Fruit fly (Drosophila melanogaster) whole organism, embryonic: ENCODE results near the gene CG1951.

Source experiments
- Atf-2 ChIP-seq: fragments of 200-800 bp; sonication (Bioruptor generic); optimal IDR thresholded peaks from 2 replicates; lab custom pipeline; 2016; ENCODE audit warnings: missing biosample characterization, missing genetic modification characterization
- Bdp1 ChIP-seq: fragments of 200-800 bp; sonication (Bioruptor generic); optimal IDR thresholded peaks from 3 replicates; lab custom pipeline; 2016; ENCODE audit warnings: missing biosample characterization, missing genetic modification characterization
- Bgb ChIP-seq: fragments of 200-800 bp; sonication (Bioruptor generic); IDR thresholded peaks from 2 replicates; pipeline ENCODE4 v1.3.6; 2022; ENCODE audit warnings: missing biosample characterization, missing genetic modification characterization; ENCODE audit not compliant: partially characterized antibody
- C15 ChIP-seq: fragments of 200-800 bp; sonication (Bioruptor generic); IDR thresholded peaks from 3 replicates; pipeline ENCODE4 v1.3.6; 2022; ENCODE audit warnings: missing biosample characterization, missing genetic modification characterization
- CG10462 ChIP-seq: fragments of 200-800 bp; sonication (Bioruptor generic); optimal IDR thresholded peaks from 2 replicates; lab custom pipeline; 2016; ENCODE audit warnings: missing biosample characterization, missing genetic modification characterization
- CG12769 ChIP-seq: fragments of 200-800 bp; sonication (Bioruptor generic); optimal IDR thresholded peaks from 2 replicates; lab custom pipeline; 2019; ENCODE audit warnings: missing biosample characterization, mild to moderate bottlenecking, missing genetic modification characterization, moderate library complexity
- CG13775 ChIP-seq: fragments of 200-800 bp; sonication (Bioruptor generic); optimal IDR thresholded peaks from 3 replicates; lab custom pipeline; 2017; ENCODE audit warnings: missing biosample characterization, mild to moderate bottlenecking, missing genetic modification characterization
- CG15073 ChIP-seq: fragments of 200-800 bp; sonication (Bioruptor generic); optimal IDR thresholded peaks from 2 replicates; lab custom pipeline; 2016; ENCODE audit warnings: missing biosample characterization, missing genetic modification characterization
- CG17186 ChIP-seq: fragments of 200-800 bp; sonication (Bioruptor generic); optimal IDR thresholded peaks from 3 replicates; lab custom pipeline; 2017; ENCODE audit warnings: missing biosample characterization, missing genetic modification reagents, missing genetic modification characterization
- CG17568 ChIP-seq: fragments of 200-800 bp; sonication (Bioruptor generic); optimal IDR thresholded peaks from 2 replicates; lab custom pipeline; 2018; ENCODE audit warnings: missing biosample characterization, mild to moderate bottlenecking, missing genetic modification characterization, moderate library complexity
- CG2889 ChIP-seq: fragments of 200-800 bp; sonication (Bioruptor generic); IDR thresholded peaks from 3 replicates; pipeline ENCODE4 v1.3.6; 2022; ENCODE audit warnings: missing biosample characterization, missing genetic modification characterization
- CG4820 ChIP-seq: fragments of 200-800 bp; sonication (Bioruptor generic); optimal IDR thresholded peaks from 3 replicates; lab custom pipeline; 2016; ENCODE audit warnings: missing biosample characterization, missing genetic modification characterization
- CG6654 ChIP-seq: fragments of 200-800 bp; sonication (Bioruptor generic); optimal IDR thresholded peaks from 2 replicates; lab custom pipeline; 2017; ENCODE audit warnings: missing biosample characterization, mild to moderate bottlenecking, missing genetic modification characterization
- CG8478 ChIP-seq: fragments of >200 bp; optimal IDR thresholded peaks from 2 replicates; lab custom pipeline; 2018
- CG8944 ChIP-seq: fragments of 200-800 bp; sonication (Bioruptor generic); optimal IDR thresholded peaks from 3 replicates; lab custom pipeline; 2016; ENCODE audit warnings: missing biosample characterization, missing genetic modification characterization
- CG9609 ChIP-seq: fragments of 200-800 bp; sonication (Bioruptor generic); optimal IDR thresholded peaks from 3 replicates; lab custom pipeline; 2016; ENCODE audit warnings: missing biosample characterization, missing genetic modification characterization
- CG9727 ChIP-seq: fragments of 200-800 bp; sonication (Bioruptor generic); optimal IDR thresholded peaks from 3 replicates; lab custom pipeline; 2017; ENCODE audit warnings: missing biosample characterization, mild to moderate bottlenecking, missing genetic modification characterization
- Dek ChIP-seq: fragments of 200-800 bp; sonication (Bioruptor generic); optimal IDR thresholded peaks from 3 replicates; lab custom pipeline; 2019; ENCODE audit warnings: missing biosample characterization, mild to moderate bottlenecking, missing genetic modification characterization, moderate library complexity
- Drgx ChIP-seq: fragments of 200-800 bp; sonication (Bioruptor generic); IDR thresholded peaks from 2 replicates; pipeline ENCODE4 v1.3.6; 2022; ENCODE audit warnings: missing biosample characterization, missing genetic modification characterization
- Fer3 ChIP-seq: fragments of 200-800 bp; sonication (Bioruptor generic); optimal IDR thresholded peaks from 2 replicates; lab custom pipeline; 2018; ENCODE audit warnings: missing biosample characterization, mild to moderate bottlenecking, missing genetic modification characterization, moderate library complexity
- Gug ChIP-seq: fragments of 200-800 bp; sonication (Bioruptor generic); IDR thresholded peaks from 4 replicates; pipeline ENCODE4 v1.3.6; 2022; ENCODE audit warnings: missing biosample characterization, missing genetic modification characterization
- Hr39 ChIP-seq: fragments of >200 bp; optimal IDR thresholded peaks from 2 replicates; lab custom pipeline; 2017
- NFAT ChIP-seq: fragments of 200-800 bp; sonication (Bioruptor generic); IDR thresholded peaks from 2 replicates; pipeline ENCODE4 v1.3.6; 2022; ENCODE audit warnings: missing biosample characterization, missing genetic modification characterization
- Oaz ChIP-seq: fragments of 200-800 bp; sonication (Bioruptor generic); IDR thresholded peaks from 2 replicates; pipeline ENCODE4 v1.3.6; 2022; ENCODE audit warnings: missing biosample characterization, missing genetic modification characterization
- Oli ChIP-seq: fragments of 200-800 bp; sonication (Bioruptor generic); optimal IDR thresholded peaks from 2 replicates; lab custom pipeline; 2018; ENCODE audit warnings: missing biosample characterization, mild to moderate bottlenecking, missing genetic modification characterization, moderate library complexity
- Rfx ChIP-seq: fragments of 200-800 bp; sonication (Bioruptor generic); IDR thresholded peaks from 2 replicates; pipeline ENCODE4 v1.3.6; 2022; ENCODE audit warnings: missing biosample characterization, missing genetic modification characterization
- Sry-β ChIP-seq: fragments of 200-800 bp; sonication (Bioruptor generic); optimal IDR thresholded peaks from 2 replicates; lab custom pipeline; 2018; ENCODE audit warnings: missing biosample characterization, mild to moderate bottlenecking, missing genetic modification characterization, moderate library complexity
- Xbp1 ChIP-seq: fragments of 200-800 bp; sonication (Bioruptor generic); optimal IDR thresholded peaks from 3 replicates; lab custom pipeline; 2016; ENCODE audit warnings: missing biosample characterization, mild to moderate bottlenecking, missing genetic modification characterization
- amos ChIP-seq: fragments of 200-800 bp; sonication (Bioruptor generic); IDR thresholded peaks from 2 replicates; pipeline ENCODE4 v1.3.6; 2022; ENCODE audit warnings: missing biosample characterization, missing genetic modification characterization; ENCODE audit not compliant: partially characterized antibody
- az2 ChIP-seq: fragments of 200-800 bp; sonication (Bioruptor generic); optimal IDR thresholded peaks from 3 replicates; lab custom pipeline; 2016; ENCODE audit warnings: missing biosample characterization, missing genetic modification characterization
- bbx ChIP-seq: fragments of 200-800 bp; sonication (Bioruptor generic); IDR thresholded peaks from 2 replicates; pipeline ENCODE4 v1.3.6; 2022; ENCODE audit warnings: missing biosample characterization, missing genetic modification characterization; ENCODE audit not compliant: partially characterized antibody
- cas ChIP-seq: fragments of 200-800 bp; sonication (Bioruptor generic); IDR thresholded peaks from 2 replicates; pipeline ENCODE4 v1.3.6; 2022; ENCODE audit warnings: missing biosample characterization, missing genetic modification characterization
- chm ChIP-seq: fragments of 200-800 bp; sonication (Bioruptor generic); IDR thresholded peaks from 2 replicates; pipeline ENCODE4 v1.3.6; 2022; ENCODE audit warnings: missing biosample characterization, missing genetic modification characterization
- da ChIP-seq: fragments of 200-800 bp; sonication (Bioruptor generic); optimal IDR thresholded peaks from 2 replicates; lab custom pipeline; 2016; ENCODE audit warnings: missing biosample characterization, missing genetic modification characterization
- danr ChIP-seq: fragments of 200-800 bp; sonication (Bioruptor generic); IDR thresholded peaks from 2 replicates; pipeline ENCODE4 v1.3.6; 2022; ENCODE audit warnings: missing biosample characterization, missing genetic modification characterization
- exex ChIP-seq: fragments of 200-800 bp; sonication (Bioruptor generic); optimal IDR thresholded peaks from 4 replicates; lab custom pipeline; 2018; ENCODE audit warnings: missing biosample characterization, mild to moderate bottlenecking, missing genetic modification characterization, moderate library complexity
- fd64A ChIP-seq: fragments of 200-800 bp; sonication (Bioruptor generic); optimal IDR thresholded peaks from 3 replicates; lab custom pipeline; 2018; ENCODE audit warnings: missing biosample characterization, mild to moderate bottlenecking, missing genetic modification characterization
- grn ChIP-seq: fragments of 200-800 bp; sonication (Bioruptor generic); optimal IDR thresholded peaks from 3 replicates; lab custom pipeline; 2017; ENCODE audit warnings: missing biosample characterization, missing genetic modification characterization
- nerfin-2 ChIP-seq: fragments of 200-800 bp; sonication (Bioruptor generic); IDR thresholded peaks from 2 replicates; pipeline ENCODE4 v1.3.6; 2022; ENCODE audit warnings: missing biosample characterization, missing genetic modification characterization; ENCODE audit not compliant: partially characterized antibody
- nom ChIP-seq: fragments of 200-800 bp; sonication (Bioruptor generic); optimal IDR thresholded peaks from 2 replicates; lab custom pipeline; 2017; ENCODE audit warnings: missing biosample characterization, missing genetic modification characterization, mild to moderate bottlenecking, moderate library complexity, missing genetic modification reagents
- odd ChIP-seq: fragments of 200-800 bp; sonication (Bioruptor generic); optimal IDR thresholded peaks from 2 replicates; lab custom pipeline; 2017; ENCODE audit warnings: missing biosample characterization, mild to moderate bottlenecking, missing genetic modification characterization
- peb ChIP-seq: fragments of 200-800 bp; sonication (Bioruptor generic); IDR thresholded peaks from 2 replicates; pipeline ENCODE4 v1.3.6; 2022; ENCODE audit warnings: missing biosample characterization, missing genetic modification characterization
- pfk ChIP-seq: fragments of 200-800 bp; sonication (Bioruptor generic); optimal IDR thresholded peaks from 2 replicates; lab custom pipeline; 2018; ENCODE audit warnings: missing biosample characterization, mild to moderate bottlenecking, missing genetic modification characterization, moderate library complexity
- rib ChIP-seq: fragments of 200-800 bp; sonication (Bioruptor generic); IDR thresholded peaks from 2 replicates; pipeline ENCODE4 v1.3.6; 2022; ENCODE audit warnings: missing biosample characterization, missing genetic modification characterization
- sd ChIP-seq: fragments of 200-800 bp; sonication (Bioruptor generic); optimal IDR thresholded peaks from 3 replicates; lab custom pipeline; 2018; ENCODE audit warnings: missing biosample characterization, mild to moderate bottlenecking, missing genetic modification characterization, moderate library complexity
- sens-2 ChIP-seq: fragments of 200-800 bp; sonication (Bioruptor generic); IDR thresholded peaks from 2 replicates; pipeline ENCODE4 v1.3.6; 2022; ENCODE audit warnings: missing biosample characterization, missing genetic modification characterization
- slp2 ChIP-seq: fragments of 200-800 bp; sonication (Bioruptor generic); optimal IDR thresholded peaks from 2 replicates; lab custom pipeline; 2016; ENCODE audit warnings: missing biosample characterization, missing genetic modification characterization
- sob ChIP-seq: fragments of 200-800 bp; sonication (Bioruptor generic); IDR thresholded peaks from 2 replicates; pipeline ENCODE4 v1.3.6; 2022; ENCODE audit warnings: missing biosample characterization, missing genetic modification characterization
- tio ChIP-seq: fragments of 200-800 bp; sonication (Bioruptor generic); optimal IDR thresholded peaks from 2 replicates; lab custom pipeline; 2017; ENCODE audit warnings: missing biosample characterization, missing genetic modification characterization, inconsistent platforms
- ttk ChIP-seq: fragments of 200-800 bp; sonication (Bioruptor generic); IDR thresholded peaks from 2 replicates; pipeline ENCODE4 v2.1.2; 2022; ENCODE audit warnings: missing biosample characterization, missing genetic modification characterization
- wek ChIP-seq: fragments of 200-800 bp; sonication (Bioruptor generic); optimal IDR thresholded peaks from 3 replicates; lab custom pipeline; 2018; ENCODE audit warnings: missing biosample characterization, mild to moderate bottlenecking, missing genetic modification characterization, moderate library complexity

CG1951 gene

DNA sequence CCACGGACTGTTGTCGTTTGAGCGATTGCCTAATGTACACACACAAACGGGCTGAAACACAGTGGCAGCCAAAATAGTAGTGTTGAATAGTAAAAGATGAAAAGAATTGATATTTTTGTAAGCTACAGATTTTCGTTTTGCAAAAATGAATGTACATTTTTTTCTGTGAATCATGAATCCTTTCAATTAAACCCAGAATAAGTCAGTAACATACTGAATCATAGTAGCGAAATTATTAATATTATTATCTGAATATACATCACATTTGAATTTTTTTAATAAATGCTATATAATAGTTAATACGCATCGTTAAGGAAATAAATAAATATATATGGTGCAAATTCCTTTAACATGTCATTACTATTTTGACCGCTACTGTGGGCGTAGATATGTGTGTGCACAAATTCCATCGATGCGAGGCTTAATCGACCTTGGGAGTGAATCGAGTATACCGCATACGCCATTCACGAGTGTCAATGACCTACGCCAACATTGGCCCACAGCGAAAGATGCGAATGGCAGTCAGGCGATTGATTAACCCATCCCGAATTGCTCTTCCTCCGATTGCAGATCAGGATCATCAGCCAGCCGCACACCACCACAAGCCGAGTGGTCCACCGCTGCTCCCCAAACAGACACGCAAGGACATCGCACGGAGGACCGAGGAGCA is 13.6 kb downstream of the CG1951 start (continued):
- no peak for TF ChIP-seq grn (GFP tag; lab: Kevin White, UChicago)
- peak; percentile 80 for TF ChIP-seq Oli (tag; lab: Kevin White, UChicago)
- no peak for TF ChIP-seq sd
- no peak for TF ChIP-seq Sry-β
- TF ChIP-seq fd64A (GFP tag; lab: Kevin White, UChicago) = no peak
- peak; percentile 63; the same call in 1 of the 2 replicates for TF ChIP-seq Rfx (GFP tag; lab: Robert Waterston, UW)
- peak; percentile 48; the same call in 1 of the 2 replicates for TF ChIP-seq Drgx (GFP tag; lab: Robert Waterston, UW)
- TF ChIP-seq CG9609 (GFP tag; lab: Kevin White, UChicago) = no peak
- TF ChIP-seq danr (GFP tag; lab: Robert Waterston, UW) = no peak
- TF ChIP-seq odd (GFP tag; lab: Kevin White, UChicago) = peak; percentile 78
- TF ChIP-seq wek (GFP tag; lab: Kevin White, UChicago) = no peak
- TF ChIP-seq CG8944 (GFP tag; lab: Kevin White, UChicago) = no peak
- TF ChIP-seq nom (GFP tag; lab: Kevin White, UChicago) = no peak
- no peak for TF ChIP-seq Atf-2 (GFP tag; lab: Kevin White, UChicago)
- TF ChIP-seq exex = no peak
- TF ChIP-seq Hr39 (lab: Kevin White, UChicago) = no peak
- no peak for TF ChIP-seq pfk (GFP tag; lab: Kevin White, UChicago)
- TF ChIP-seq Fer3 (tag; lab: Kevin White, UChicago) = peak; percentile 64
- no peak for TF ChIP-seq amos (GFP tag; lab: Robert Waterston, UW)
- no peak for TF ChIP-seq Gug
- no peak for TF ChIP-seq cas (GFP tag; lab: Robert Waterston, UW)
- peak; percentile 47; the same call in 1 of the 2 replicates for TF ChIP-seq ttk (GFP tag; lab: Robert Waterston, UW)
- TF ChIP-seq peb (GFP tag; lab: Robert Waterston, UW) = no peak
- no peak for TF ChIP-seq CG17568 (GFP tag; lab: Kevin White, UChicago)
- peak; percentile 75 for TF ChIP-seq CG9727 (GFP tag; lab: Kevin White, UChicago)
- TF ChIP-seq chm = no peak
- TF ChIP-seq Oaz = 0 out of 2 replicates have a peak, but pooled peaks have one; percentile 31
- TF ChIP-seq CG17186 (GFP tag; lab: Kevin White, UChicago) = no peak
- TF ChIP-seq da (GFP tag; lab: Kevin White, UChicago) = no peak
- peak; percentile 51 for TF ChIP-seq CG10462 (GFP tag; lab: Kevin White, UChicago)
- no peak for TF ChIP-seq Dek (tag; lab: Kevin White, UChicago)
- TF ChIP-seq sob (GFP tag; lab: Robert Waterston, UW) = 0 out of 2 replicates have a peak, but pooled peaks have one; percentile 36
- TF ChIP-seq CG6654 (GFP tag; lab: Kevin White, UChicago) = peak; percentile 42
- TF ChIP-seq CG12769 (tag; lab: Kevin White, UChicago) = no peak
- TF ChIP-seq CG2889 = no peak
- TF ChIP-seq CG13775 = peak; percentile 51
- TF ChIP-seq NFAT (GFP tag; lab: Robert Waterston, UW) = no peak
- TF ChIP-seq rib = no peak
- TF ChIP-seq sens-2 (GFP tag; lab: Robert Waterston, UW) = no peak
- TF ChIP-seq C15 (GFP tag; lab: Robert Waterston, UW) = no peak
- peak; percentile 70 for TF ChIP-seq az2 (GFP tag; lab: Kevin White, UChicago)
- TF ChIP-seq nerfin-2 (GFP tag; lab: Robert Waterston, UW) = no peak
- TF ChIP-seq tio (GFP tag; lab: Kevin White, UChicago) = peak; percentile 74
- no peak for TF ChIP-seq bbx (GFP tag; lab: Robert Waterston, UW)
- TF ChIP-seq Xbp1 = peak; percentile 66
- no peak for TF ChIP-seq Bgb (GFP tag; lab: Robert Waterston, UW)
- peak; percentile 58 for TF ChIP-seq CG4820 (GFP tag; lab: Kevin White, UChicago)
- no peak for TF ChIP-seq slp2 (GFP tag; lab: Kevin White, UChicago)
- no peak for TF ChIP-seq Bdp1 (GFP tag; lab: Kevin White, UChicago)
- no peak for TF ChIP-seq CG8478 (lab: Kevin White, UChicago)
- TF ChIP-seq CG15073 (GFP tag; lab: Kevin White, UChicago) = peak; percentile 19
